Fruit fly (Drosophila melanogaster): ENCODE results near the gene CG18094.

CG18094 gene

DNA sequence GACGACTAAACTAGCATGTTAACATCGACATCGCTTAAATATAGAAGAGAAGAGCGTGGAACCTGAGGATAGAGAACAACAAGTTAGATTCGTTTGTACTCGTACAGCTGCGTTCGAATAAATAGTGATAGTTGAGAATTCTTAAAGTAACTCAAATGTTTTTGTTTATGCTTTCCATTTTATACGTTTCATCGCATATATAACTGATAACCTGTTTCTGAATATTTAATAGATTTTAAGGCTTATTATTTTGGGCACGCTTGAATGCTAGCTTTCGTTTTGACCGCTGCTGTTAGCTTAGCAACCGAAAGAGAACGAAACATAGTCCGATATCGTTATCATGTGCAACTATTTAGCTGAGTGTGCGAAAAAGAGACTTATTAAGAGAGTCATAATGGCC, 38.2 kb downstream of the CG18094 start (continued):
- TF ChIP-seq CG12942 (GFP tag; optimal IDR thresholded peaks at IDR 0.05) (peak; percentile 85), Jarid2 (GFP tag; optimal IDR thresholded peaks at IDR 0.05) (peak; percentile 76), CG12236 (GFP tag; optimal IDR thresholded peaks at IDR 0.05) (peak; percentile 71), pros (GFP tag; optimal IDR thresholded peaks at IDR 0.05) (no peak), CG4404 (GFP tag; IDR thresholded peaks at IDR 0.05) (peak; percentile 84), Hr39 (optimal IDR thresholded peaks at IDR 0.05) (no peak), ap (GFP tag; IDR thresholded peaks at IDR 0.05) (peak; percentile 81), CrebB (tag; optimal IDR thresholded peaks at IDR 0.05) (peak; percentile 97), Dip2 (GFP tag; IDR thresholded peaks at IDR 0.05) (peak; percentile 21; the same call in 1 of the 2 replicates), lilli (GFP tag; optimal IDR thresholded peaks at IDR 0.05) (peak; percentile 99), dati (GFP tag; IDR thresholded peaks at IDR 0.05) (peak; percentile 84), Trl (optimal IDR thresholded peaks at IDR 0.05) (peak in 1 of 2 experiments; percentile 82), Trl (GFP tag; optimal IDR thresholded peaks at IDR 0.05) (peak; percentile 90), CG2199 (GFP tag; IDR thresholded peaks at IDR 0.05) (peak; percentile 80; the same call in 2 of the 3 replicates), TFAM (GFP tag; optimal IDR thresholded peaks at IDR 0.05) (peak; percentile 51), CG43689 (GFP tag; IDR thresholded peaks at IDR 0.05) (peak; percentile 83), CG7271 (tag; optimal IDR thresholded peaks at IDR 0.05) (peak; percentile 49), CG3847 (GFP tag; IDR thresholded peaks at IDR 0.05) (peak; percentile 98), pb (GFP tag; optimal IDR thresholded peaks at IDR 0.05) (peak; percentile 82), Ets97D (GFP tag; optimal IDR thresholded peaks at IDR 0.05) (peak; percentile 84), hkb (optimal IDR thresholded peaks at IDR 0.05) (no peak), hkb (GFP tag; IDR thresholded peaks at IDR 0.05) (peak; percentile 97), CG11093 (GFP tag; IDR thresholded peaks at IDR 0.05) (peak; percentile 85), CG30403 (GFP tag; optimal IDR thresholded peaks at IDR 0.05) (peak; percentile 96), CG14860 (GFP tag; IDR thresholded peaks at IDR 0.05; ENCODE audit: partially characterized antibody) (no peak), Meics (GFP tag; optimal IDR thresholded peaks at IDR 0.05) (peak; percentile 98), CG17186 (GFP tag; optimal IDR thresholded peaks at IDR 0.05) (no peak), CG18262 (tag; optimal IDR thresholded peaks at IDR 0.05) (peak; percentile 83), kay (GFP tag; optimal IDR thresholded peaks at IDR 0.05) (peak; percentile 94), h (optimal IDR thresholded peaks at IDR 0.05) (no peak), CG3838 (GFP tag; optimal IDR thresholded peaks at IDR 0.05) (peak; percentile 79), HLHmδ (GFP tag; optimal IDR thresholded peaks at IDR 0.05) (no peak), C15 (GFP tag; IDR thresholded peaks at IDR 0.05) (peak; percentile 96), vnd (GFP tag; IDR thresholded peaks at IDR 0.05; ENCODE audit: partially characterized antibody) (no peak), CG6791 (GFP tag; IDR thresholded peaks at IDR 0.05; ENCODE audit: partially characterized antibody) (no peak), mld (GFP tag; IDR thresholded peaks at IDR 0.05; ENCODE audit: partially characterized antibody) (no peak), maf-S (GFP tag; optimal IDR thresholded peaks at IDR 0.05) (peak; percentile 96), Lim3 (GFP tag; IDR thresholded peaks at IDR 0.05) (peak; percentile 79), Tbp (GFP tag; optimal IDR thresholded peaks at IDR 0.05) (no peak), CG11504 (tag; optimal IDR thresholded peaks at IDR 0.05) (peak; percentile 93), caup (GFP tag; optimal IDR thresholded peaks at IDR 0.05; ENCODE audit: severe bottlenecking) (peak; percentile 97), knrl (GFP tag; IDR thresholded peaks at IDR 0.05; ENCODE audit: partially characterized antibody) (no peak), CG17568 (GFP tag; optimal IDR thresholded peaks at IDR 0.05) (peak; percentile 92), dmrt99B (tag; optimal IDR thresholded peaks at IDR 0.05) (peak; percentile 93), tgo (GFP tag; IDR thresholded peaks at IDR 0.05) (peak; percentile 97), CG7963 (GFP tag; IDR thresholded peaks at IDR 0.05; ENCODE audit: partially characterized antibody) (no peak), ash1 (GFP tag; optimal IDR thresholded peaks at IDR 0.05) (peak; percentile 91), sisA (GFP tag; IDR thresholded peaks at IDR 0.05) (peak; percentile 91), Atf-2 (GFP tag; optimal IDR thresholded peaks at IDR 0.05) (peak; percentile 88), CG8924 (tag; optimal IDR thresholded peaks at IDR 0.05) (peak; percentile 97), CG3726 (GFP tag; IDR thresholded peaks at IDR 0.05) (peak; percentile 90), CG1233 (GFP tag; optimal IDR thresholded peaks at IDR 0.05) (peak; percentile 94)
